Worm (Caenorhabditis elegans): Measurements from ENCODE around the gene bub-3.

Gene bub-3

ce11 chrII:13715333-13715732 is 10.5 kb upstream of the bub-3 start:
- TF ChIP-seq aly-2 (tag; optimal IDR thresholded peaks at IDR 0.05) = no peak
- no peak for TF ChIP-seq F13H6.1 (tag; optimal IDR thresholded peaks at IDR 0.05)
- no peak for TF ChIP-seq nhr-21 (tag; optimal IDR thresholded peaks at IDR 0.05)
- no peak for TF ChIP-seq sma-9 (GFP tag; optimal IDR thresholded peaks at IDR 0.05)
- no peak for TF ChIP-seq sma-9 (tag; optimal IDR thresholded peaks at IDR 0.05)
- TF ChIP-seq nhr-12 (tag; optimal IDR thresholded peaks at IDR 0.05) = no peak
- TF ChIP-seq lin-39 (tag; optimal IDR thresholded peaks at IDR 0.05) = no peak
- no peak for TF ChIP-seq sem-4 (tag; optimal IDR thresholded peaks at IDR 0.05)
- no peak for TF ChIP-seq nhr-25 (tag; optimal IDR thresholded peaks at IDR 0.05)
- no peak for TF ChIP-seq mdl-1 (tag; optimal IDR thresholded peaks at IDR 0.05)
- no peak for TF ChIP-seq nhr-23 (tag; optimal IDR thresholded peaks at IDR 0.05)
- no peak for TF ChIP-seq fos-1 (tag; optimal IDR thresholded peaks at IDR 0.05)
- no peak for TF ChIP-seq alr-1 (tag; optimal IDR thresholded peaks at IDR 0.05)

ce11 chrII:13715733-13716132 is 10.1 kb upstream of the bub-3 start, which contains the start of gene zipt-2.3:
Gene zipt-2.3 (minus strand): TSS chrII:13715879.
- TF ChIP-seq crh-2 (tag; optimal IDR thresholded peaks at IDR 0.05) (peak; percentile 21), ceh-82 (tag; optimal IDR thresholded peaks at IDR 0.05) (no peak), fos-1 (tag; optimal IDR thresholded peaks at IDR 0.05) (peak; percentile 38)

ce11 chrII:13717393-13718367 is 8.2 kb upstream of the bub-3 start:
- TF ChIP-seq unc-55 (GFP tag; optimal IDR thresholded peaks at IDR 0.05) (no peak), ztf-1 (GFP tag; conservative IDR thresholded peaks at IDR 0.05) (no peak), sma-3 (GFP tag; optimal IDR thresholded peaks at IDR 0.05) (no peak), unc-39 (tag; optimal IDR thresholded peaks at IDR 0.05) (no peak), skn-1 (tag; optimal IDR thresholded peaks at IDR 0.05) (no peak)

- TF ChIP-seq nhr-10 (tag; optimal IDR thresholded peaks at IDR 0.05) = no peak
- no peak for TF ChIP-seq nhr-129 (tag; optimal IDR thresholded peaks at IDR 0.05)
- TF ChIP-seq unc-55 (GFP tag; optimal IDR thresholded peaks at IDR 0.05) = no peak
- TF ChIP-seq elt-3 (tag; optimal IDR thresholded peaks at IDR 0.05) = no peak
- TF ChIP-seq nhr-77 (tag; optimal IDR thresholded peaks at IDR 0.05) = no peak
- TF ChIP-seq sma-3 (GFP tag; optimal IDR thresholded peaks at IDR 0.05) = no peak
- no peak for TF ChIP-seq elt-1 (tag; optimal IDR thresholded peaks at IDR 0.05)
- no peak for TF ChIP-seq ZK546.5 (tag; optimal IDR thresholded peaks at IDR 0.05)
- no peak for TF ChIP-seq alr-1 (tag; optimal IDR thresholded peaks at IDR 0.05)
- no peak for TF ChIP-seq aly-2 (tag; optimal IDR thresholded peaks at IDR 0.05)
- no peak for TF ChIP-seq mdl-1 (tag; optimal IDR thresholded peaks at IDR 0.05)
- no peak for TF ChIP-seq ztf-1 (GFP tag; conservative IDR thresholded peaks at IDR 0.05)
- no peak for TF ChIP-seq ceh-82 (tag; optimal IDR thresholded peaks at IDR 0.05)
- no peak for TF ChIP-seq ceh-16 (tag; optimal IDR thresholded peaks at IDR 0.05)
- TF ChIP-seq snpc-4 (tag; optimal IDR thresholded peaks at IDR 0.05) = no peak
- no peak for TF ChIP-seq skn-1 (tag; optimal IDR thresholded peaks at IDR 0.05)
- no peak for TF ChIP-seq sma-9 (GFP tag; optimal IDR thresholded peaks at IDR 0.05)
- no peak for TF ChIP-seq sma-9 (tag; optimal IDR thresholded peaks at IDR 0.05)
- TF ChIP-seq egl-27 (tag; optimal IDR thresholded peaks at IDR 0.05) = no peak
- TF ChIP-seq nhr-21 (tag; optimal IDR thresholded peaks at IDR 0.05) = no peak
- TF ChIP-seq R02D3.7 (tag; optimal IDR thresholded peaks at IDR 0.05) = no peak
Observed at ce11 chrII:13720650-13721049, 5.2 kb upstream of the bub-3 start.

ce11 chrII:13721218-13721617 is 4.6 kb upstream of the bub-3 start, which contains the start of gene sre-46:
Gene sre-46 (minus strand): TSS chrII:13721318.
- no peak for TF ChIP-seq peb-1 (tag; optimal IDR thresholded peaks at IDR 0.05)
- TF ChIP-seq nhr-129 (tag; optimal IDR thresholded peaks at IDR 0.05) = no peak
- no peak for TF ChIP-seq sem-4 (tag; optimal IDR thresholded peaks at IDR 0.05)
- TF ChIP-seq elt-3 (tag; optimal IDR thresholded peaks at IDR 0.05) = no peak
- no peak for TF ChIP-seq unc-39 (tag; optimal IDR thresholded peaks at IDR 0.05)

ce11 chrII:13722763-13723162 is 3.1 kb upstream of the bub-3 start, which contains the start of gene Y54G9A.5:
Gene Y54G9A.5 (plus strand): TSS chrII:13723007.
- TF ChIP-seq aly-2 (tag; optimal IDR thresholded peaks at IDR 0.05) (no peak), crh-2 (tag; optimal IDR thresholded peaks at IDR 0.05) (no peak), lin-39 (tag; optimal IDR thresholded peaks at IDR 0.05) (no peak), snpc-4 (tag; optimal IDR thresholded peaks at IDR 0.05) (no peak), ztf-1 (GFP tag; conservative IDR thresholded peaks at IDR 0.05) (no peak), elt-1 (tag; optimal IDR thresholded peaks at IDR 0.05) (no peak), lin-13 (GFP tag; optimal IDR thresholded peaks at IDR 0.05) (no peak), alr-1 (tag; optimal IDR thresholded peaks at IDR 0.05) (no peak), unc-55 (GFP tag; optimal IDR thresholded peaks at IDR 0.05) (no peak)

Measured in whole organism, L2 larva.